Fruit fly (Drosophila melanogaster) whole organism, embryonic: Measurements from ENCODE around the gene fne.
A peak's percentile ranks its signal among the peaks of the same experiment; 100 is the strongest.

ENCODE experiments used
- Bdp1 ChIP-seq: fragments of 200-800 bp; sonication (Bioruptor generic); optimal IDR thresholded peaks from 3 replicates; lab custom pipeline; 2016; ENCODE audit warnings: missing biosample characterization, missing genetic modification characterization
- CG10209 ChIP-seq: fragments of 200-800 bp; sonication (Bioruptor generic); optimal IDR thresholded peaks from 3 replicates; lab custom pipeline; 2017; ENCODE audit warnings: missing biosample characterization, mild to moderate bottlenecking, missing genetic modification characterization, missing genetic modification reagents
- CG12236 ChIP-seq: fragments of 200-800 bp; sonication (Bioruptor generic); optimal IDR thresholded peaks from 2 replicates; lab custom pipeline; 2016; ENCODE audit warnings: missing biosample characterization, missing genetic modification characterization
- CG12769 ChIP-seq: fragments of 200-800 bp; sonication (Bioruptor generic); optimal IDR thresholded peaks from 2 replicates; lab custom pipeline; 2019; ENCODE audit warnings: missing biosample characterization, mild to moderate bottlenecking, missing genetic modification characterization, moderate library complexity
- CG13775 ChIP-seq: fragments of 200-800 bp; sonication (Bioruptor generic); optimal IDR thresholded peaks from 3 replicates; lab custom pipeline; 2017; ENCODE audit warnings: missing biosample characterization, mild to moderate bottlenecking, missing genetic modification characterization
- CG14050 ChIP-seq: fragments of 200-800 bp; sonication (Bioruptor generic); IDR thresholded peaks from 3 replicates; pipeline ENCODE4 v1.3.6; 2022; ENCODE audit warnings: missing biosample characterization, missing genetic modification characterization
- CG14710 ChIP-seq: fragments of 200-800 bp; sonication (Bioruptor generic); optimal IDR thresholded peaks from 3 replicates; lab custom pipeline; 2019; ENCODE audit warnings: missing biosample characterization, mild to moderate bottlenecking, missing genetic modification characterization, moderate library complexity
- CG15073 ChIP-seq: fragments of 200-800 bp; sonication (Bioruptor generic); optimal IDR thresholded peaks from 2 replicates; lab custom pipeline; 2016; ENCODE audit warnings: missing biosample characterization, missing genetic modification characterization
- CG31388 ChIP-seq: fragments of 200-800 bp; sonication (Bioruptor generic); optimal IDR thresholded peaks from 2 replicates; lab custom pipeline; 2016; ENCODE audit warnings: missing biosample characterization, missing genetic modification characterization
- CG3163 ChIP-seq: fragments of 200-800 bp; sonication (Bioruptor generic); optimal IDR thresholded peaks from 3 replicates; lab custom pipeline; 2016; ENCODE audit warnings: missing biosample characterization, missing genetic modification characterization
- CG34376 ChIP-seq: fragments of 200-800 bp; sonication (Bioruptor generic); optimal IDR thresholded peaks from 2 replicates; lab custom pipeline; 2018; ENCODE audit warnings: missing biosample characterization, mild to moderate bottlenecking, missing genetic modification characterization
- CG3995 ChIP-seq: fragments of 200-800 bp; sonication (Bioruptor generic); optimal IDR thresholded peaks from 3 replicates; lab custom pipeline; 2016; ENCODE audit warnings: missing biosample characterization, missing genetic modification characterization
- CG6813 ChIP-seq: fragments of 200-800 bp; sonication (Bioruptor generic); optimal IDR thresholded peaks from 2 replicates; lab custom pipeline; 2017; ENCODE audit warnings: missing biosample characterization, missing genetic modification characterization, mild to moderate bottlenecking, moderate library complexity, missing genetic modification reagents
- CG7839 ChIP-seq: fragments of 200-800 bp; sonication (Bioruptor generic); optimal IDR thresholded peaks from 3 replicates; lab custom pipeline; 2018; ENCODE audit warnings: missing biosample characterization, mild to moderate bottlenecking, missing genetic modification characterization, moderate library complexity
- CG7963 ChIP-seq: fragments of 200-800 bp; sonication (Bioruptor generic); IDR thresholded peaks from 3 replicates; pipeline ENCODE4 v1.3.6; 2022; ENCODE audit warnings: missing biosample characterization, missing genetic modification characterization; ENCODE audit not compliant: partially characterized antibody
- CG9609 ChIP-seq: fragments of 200-800 bp; sonication (Bioruptor generic); optimal IDR thresholded peaks from 3 replicates; lab custom pipeline; 2016; ENCODE audit warnings: missing biosample characterization, missing genetic modification characterization
- CoRest ChIP-seq: fragments of 200-800 bp; sonication (Bioruptor generic); optimal IDR thresholded peaks from 3 replicates; lab custom pipeline; 2018; ENCODE audit warnings: missing biosample characterization, mild to moderate bottlenecking, missing genetic modification characterization, moderate library complexity
- Drgx ChIP-seq: fragments of 200-800 bp; sonication (Bioruptor generic); IDR thresholded peaks from 2 replicates; pipeline ENCODE4 v1.3.6; 2022; ENCODE audit warnings: missing biosample characterization, missing genetic modification characterization
- Hmr ChIP-seq: fragments of 200-800 bp; sonication (Bioruptor generic); optimal IDR thresholded peaks from 3 replicates; lab custom pipeline; 2017; ENCODE audit warnings: mild to moderate bottlenecking, missing biosample characterization, missing genetic modification reagents, missing genetic modification characterization
- Nf-YB ChIP-seq: fragments of 200-800 bp; sonication (Bioruptor generic); optimal IDR thresholded peaks from 3 replicates; lab custom pipeline; 2019; ENCODE audit warnings: missing biosample characterization, mild to moderate bottlenecking, missing genetic modification characterization, moderate library complexity
- Pdp1 ChIP-seq, 2 experiments: fragments of 200-800 bp; sonication (Bioruptor generic); optimal IDR thresholded peaks; 3 replicates each; lab custom pipeline; 2016; ENCODE audit warnings: missing biosample characterization in 2 of 2, missing genetic modification characterization in 2 of 2, mild to moderate bottlenecking in 1 of 2, moderate library complexity in 1 of 2
- Sin3A ChIP-seq: fragments of >200 bp; optimal IDR thresholded peaks from 2 replicates; lab custom pipeline; 2018
- Sry-β ChIP-seq: fragments of 200-800 bp; sonication (Bioruptor generic); optimal IDR thresholded peaks from 2 replicates; lab custom pipeline; 2018; ENCODE audit warnings: missing biosample characterization, mild to moderate bottlenecking, missing genetic modification characterization, moderate library complexity
- Sry-δ ChIP-seq: fragments of 200-800 bp; sonication (Bioruptor generic); optimal IDR thresholded peaks from 2 replicates; lab custom pipeline; 2016; ENCODE audit warnings: missing biosample characterization, missing genetic modification characterization
- Trl ChIP-seq, 3 experiments: fragments of >200 bp in 2 of 3; fragments of 200-800 bp in 1 of 3; sonication (Bioruptor generic) in 1 of 3; optimal IDR thresholded peaks; 2 replicates in 1 of 3; 3 replicates in 2 of 3; lab custom pipeline; 2016 to 2017; ENCODE audit warnings: missing biosample characterization in 1 of 3, missing genetic modification characterization in 1 of 3
- bcd ChIP-seq: fragments of 200-800 bp; sonication (Bioruptor generic); optimal IDR thresholded peaks from 2 replicates; lab custom pipeline; 2017; ENCODE audit warnings: missing biosample characterization, mild to moderate bottlenecking, missing genetic modification characterization
- bsh ChIP-seq, 2 experiments: fragments of 200-800 bp; sonication (Bioruptor generic); optimal IDR thresholded peaks; 2 replicates each; lab custom pipeline; 2017 to 2018; ENCODE audit warnings: mild to moderate bottlenecking in 2 of 2, missing biosample characterization in 2 of 2, missing genetic modification characterization in 2 of 2, moderate library complexity in 1 of 2
- chif ChIP-seq, 2 experiments: fragments of 200-800 bp; sonication (Bioruptor generic); optimal IDR thresholded peaks; 3 replicates each; lab custom pipeline; 2016; ENCODE audit warnings: missing biosample characterization in 2 of 2, missing genetic modification characterization in 2 of 2
- crol ChIP-seq: fragments of 200-800 bp; sonication (Bioruptor generic); IDR thresholded peaks from 2 replicates; pipeline ENCODE4 v1.3.6; 2022; ENCODE audit warnings: missing biosample characterization, missing genetic modification characterization
- crp ChIP-seq, 2 experiments: fragments of 200-800 bp; sonication (Bioruptor generic); optimal IDR thresholded peaks; 2 replicates in 1 of 2; 3 replicates in 1 of 2; lab custom pipeline; 2017; ENCODE audit warnings: missing biosample characterization in 2 of 2, missing genetic modification characterization in 2 of 2, mild to moderate bottlenecking in 1 of 2, moderate library complexity in 1 of 2
- exex ChIP-seq: fragments of 200-800 bp; sonication (Bioruptor generic); optimal IDR thresholded peaks from 4 replicates; lab custom pipeline; 2018; ENCODE audit warnings: missing biosample characterization, mild to moderate bottlenecking, missing genetic modification characterization, moderate library complexity
- gcm2 ChIP-seq: fragments of 200-800 bp; sonication (Bioruptor generic); optimal IDR thresholded peaks from 2 replicates; lab custom pipeline; 2016; ENCODE audit warnings: missing biosample characterization, missing genetic modification characterization
- ind ChIP-seq: fragments of 200-800 bp; sonication (Bioruptor generic); optimal IDR thresholded peaks from 3 replicates; lab custom pipeline; 2016; ENCODE audit warnings: missing biosample characterization, missing genetic modification characterization
- lilli ChIP-seq: fragments of 200-800 bp; sonication (Bioruptor generic); optimal IDR thresholded peaks from 3 replicates; lab custom pipeline; 2016; ENCODE audit warnings: missing biosample characterization, missing genetic modification characterization
- mirr ChIP-seq: fragments of 200-800 bp; sonication (Bioruptor generic); optimal IDR thresholded peaks from 3 replicates; lab custom pipeline; 2018; ENCODE audit warnings: missing biosample characterization, mild to moderate bottlenecking, missing genetic modification characterization
- nom ChIP-seq: fragments of 200-800 bp; sonication (Bioruptor generic); optimal IDR thresholded peaks from 2 replicates; lab custom pipeline; 2017; ENCODE audit warnings: missing biosample characterization, missing genetic modification characterization, mild to moderate bottlenecking, moderate library complexity, missing genetic modification reagents
- onecut ChIP-seq: fragments of 200-800 bp; sonication (Bioruptor generic); IDR thresholded peaks from 2 replicates; pipeline ENCODE4 v1.3.6; 2022; ENCODE audit warnings: missing biosample characterization, missing genetic modification characterization
- ranshi ChIP-seq: fragments of 200-800 bp; sonication (Bioruptor generic); IDR thresholded peaks from 2 replicates; pipeline ENCODE4 v1.3.6; 2022; ENCODE audit warnings: missing biosample characterization, missing genetic modification characterization
- ro ChIP-seq: fragments of 200-800 bp; sonication (Bioruptor generic); IDR thresholded peaks from 2 replicates; pipeline ENCODE4 v1.3.6; 2022; ENCODE audit warnings: missing biosample characterization, missing genetic modification characterization
- sug ChIP-seq: fragments of 200-800 bp; optimal IDR thresholded peaks from 2 replicates; lab custom pipeline; 2019; ENCODE audit warnings: missing biosample characterization, mild to moderate bottlenecking, missing genetic modification characterization, moderate library complexity
- ttk ChIP-seq: fragments of 200-800 bp; sonication (Bioruptor generic); IDR thresholded peaks from 2 replicates; pipeline ENCODE4 v2.1.2; 2022; ENCODE audit warnings: missing biosample characterization, missing genetic modification characterization
- wdn ChIP-seq: fragments of 200-800 bp; sonication (Bioruptor generic); IDR thresholded peaks from 2 replicates; pipeline ENCODE4 v1.3.6; 2022; ENCODE audit warnings: missing biosample characterization, missing genetic modification characterization
- zen ChIP-seq: fragments of 200-800 bp; sonication (Bioruptor generic); optimal IDR thresholded peaks from 3 replicates; lab custom pipeline; 2018; ENCODE audit warnings: missing biosample characterization, mild to moderate bottlenecking, missing genetic modification characterization, moderate library complexity
- zen2 ChIP-seq: fragments of 200-800 bp; sonication (Bioruptor generic); IDR thresholded peaks from 3 replicates; pipeline ENCODE4 v1.3.6; 2022; ENCODE audit warnings: missing biosample characterization, missing genetic modification characterization; ENCODE audit not compliant: partially characterized antibody

fne gene

dm6 chrX:12889075-12889474 is 28.2 kb upstream of the fne start (continued):
- TF ChIP-seq CG10209 = peak; percentile 44
- TF ChIP-seq Trl (optimal IDR thresholded peaks at IDR 0.05; lab: Kevin White, UChicago) = no peak
- TF ChIP-seq Trl (GFP tag; optimal IDR thresholded peaks at IDR 0.05; lab: Kevin White, UChicago) = peak; percentile 5
- peak; percentile 23; the same call in 1 of the 2 replicates for TF ChIP-seq onecut
- peak; percentile 69 for TF ChIP-seq CG12769
- no peak for TF ChIP-seq Bdp1
- TF ChIP-seq crp (GFP tag; optimal IDR thresholded peaks at IDR 0.05; lab: Kevin White, UChicago) = no peak

dm6 chrX:12890166-12890825 is 27.0 kb upstream of the fne start:
- TF ChIP-seq nom (GFP tag; lab: Kevin White, UChicago) (peak; percentile 97), CG13775 (GFP tag; lab: Kevin White, UChicago) (no peak), CG3163 (GFP tag; lab: Kevin White, UChicago) (peak; percentile 40), CG31388 (GFP tag; lab: Kevin White, UChicago) (no peak), Trl (optimal IDR thresholded peaks at IDR 0.05; lab: Kevin White, UChicago) (peak; percentile 1 to 59), Trl (GFP tag; optimal IDR thresholded peaks at IDR 0.05; lab: Kevin White, UChicago) (no peak), bcd (GFP tag; lab: Kevin White, UChicago) (no peak), CoRest (tag; lab: Kevin White, UChicago) (no peak), bsh (GFP tag; optimal IDR thresholded peaks at IDR 0.05; lab: Kevin White, UChicago) (peak in 1 of 2 experiments; percentile 70), Sry-δ (no peak), Sry-β (peak; percentile 18)

- no peak for TF ChIP-seq ind (GFP tag; lab: Kevin White, UChicago)
- 0 out of 2 replicates have a peak, but pooled peaks have one; percentile 13 for TF ChIP-seq crol
- no peak for TF ChIP-seq gcm2 (GFP tag; lab: Kevin White, UChicago)
- no peak for TF ChIP-seq zen2
- TF ChIP-seq CG14050 (GFP tag; lab: Robert Waterston, UW) = no peak
- no peak for TF ChIP-seq CG10209
- TF ChIP-seq ttk (GFP tag; lab: Robert Waterston, UW) = no peak
- no peak for TF ChIP-seq lilli
- TF ChIP-seq CG14710 (tag; lab: Kevin White, UChicago) = no peak
- TF ChIP-seq CG34376 = peak; percentile 36
- TF ChIP-seq ro = no peak
- TF ChIP-seq CG6813 = no peak
- TF ChIP-seq CG12236 = no peak
- TF ChIP-seq Drgx = peak; percentile 10; the same call in 1 of the 2 replicates
- TF ChIP-seq CG15073 (GFP tag; lab: Kevin White, UChicago) = no peak
- peak in 1 of 2 experiments; percentile 83 for TF ChIP-seq Pdp1 (GFP tag; optimal IDR thresholded peaks at IDR 0.05; lab: Kevin White, UChicago)
- no peak for TF ChIP-seq CG9609 (GFP tag; lab: Kevin White, UChicago)
- TF ChIP-seq zen (tag; lab: Kevin White, UChicago) = no peak
- TF ChIP-seq CG7839 (tag; lab: Kevin White, UChicago) = no peak
- no peak for TF ChIP-seq Sin3A
- peak; percentile 16 for TF ChIP-seq mirr (GFP tag; lab: Kevin White, UChicago)
- peak; percentile 66 for TF ChIP-seq sug
- TF ChIP-seq wdn (GFP tag; lab: Robert Waterston, UW) = no peak
- no peak for TF ChIP-seq Nf-YB (GFP tag; lab: Kevin White, UChicago)
- TF ChIP-seq CG7963 (GFP tag; lab: Robert Waterston, UW) = no peak
- TF ChIP-seq CG3995 (GFP tag; lab: Kevin White, UChicago) = no peak
- no peak for TF ChIP-seq chif (GFP tag; optimal IDR thresholded peaks at IDR 0.05; lab: Kevin White, UChicago)
- peak; percentile 11 for TF ChIP-seq exex (tag; lab: Kevin White, UChicago)
- no peak for TF ChIP-seq Hmr (GFP tag; lab: Kevin White, UChicago)
- no peak for TF ChIP-seq ranshi (GFP tag; lab: Robert Waterston, UW)
These were observed 26.5 kb upstream of the fne start for dm6 chrX:12890826-12891175.
